Worm (Caenorhabditis elegans) whole organism, early embryonic: ENCODE data around the gene F55A4.13.

Experiments
- F13C5.2 ChIP-seq: sonication (generic microtip); optimal IDR thresholded peaks from 2 replicates; lab custom pipeline; 2017; ENCODE audit warnings: mild to moderate bottlenecking, missing genetic modification characterization, inconsistent platforms, missing compliant biosample characterization
- aly-1 ChIP-seq: sonication (generic microtip); optimal IDR thresholded peaks from 2 replicates; lab custom pipeline; 2016; ENCODE audit warnings: missing genetic modification characterization, missing compliant biosample characterization
- ama-1 ChIP-seq: fragments of 150-350 bp; optimal IDR thresholded peaks from 2 replicates; lab custom pipeline; 2014
- ets-7 ChIP-seq: sonication (generic microtip); optimal IDR thresholded peaks from 2 replicates; lab custom pipeline; 2016; ENCODE audit warnings: missing genotype, missing genetic modification characterization, missing compliant biosample characterization
- flt-1 ChIP-seq: fragments of 200-800 bp; sonication (Bioruptor generic); IDR thresholded peaks from 2 replicates; pipeline ENCODE4 v1.3.6; 2022; ENCODE audit warnings: missing genetic modification characterization, missing compliant biosample characterization
- hmg-4 ChIP-seq: fragments of 200-800 bp; sonication (Bioruptor generic); optimal IDR thresholded peaks from 2 replicates; lab custom pipeline; 2018; ENCODE audit warnings: mild to moderate bottlenecking, missing genetic modification characterization, missing compliant biosample characterization
- sea-1 ChIP-seq: fragments of 200-800 bp; sonication (Bioruptor generic); conservative IDR thresholded peaks from 2 replicates; pipeline ENCODE4 v1.3.6; 2022; ENCODE audit warnings: missing genetic modification characterization, missing compliant biosample characterization
- tbx-37 ChIP-seq: fragments of 200-800 bp; sonication (Bioruptor generic); conservative IDR thresholded peaks from 2 replicates; pipeline ENCODE4 v1.3.6; 2022; ENCODE audit warnings: missing genetic modification reagents, missing genetic modification characterization, missing compliant biosample characterization
- tra-4 ChIP-seq: sonication (generic microtip); optimal IDR thresholded peaks from 2 replicates; lab custom pipeline; 2017; ENCODE audit warnings: missing genetic modification characterization, missing compliant biosample characterization

- TF ChIP-seq flt-1 (no peak), ama-1 (lab: Kevin White, UChicago) (no peak), ets-7 (tag; lab: Kevin White, UChicago) (no peak), F13C5.2 (tag; lab: Kevin White, UChicago) (no peak), tra-4 (tag; lab: Kevin White, UChicago) (no peak), sea-1 (GFP tag; lab: Robert Waterston, UW) (no peak), tbx-37 (GFP tag; lab: Robert Waterston, UW) (no peak), hmg-4 (GFP tag; lab: Kevin White, UChicago) (no peak), aly-1 (tag; lab: Kevin White, UChicago) (no peak)
These were observed 36.9 kb downstream of the F55A4.13 start, which contains the start of gene C44C1.1 for ce11 chrX:980252-981009.
